Worm (Caenorhabditis elegans): Measurements from ENCODE around the gene C14H10.3.

DNA sequence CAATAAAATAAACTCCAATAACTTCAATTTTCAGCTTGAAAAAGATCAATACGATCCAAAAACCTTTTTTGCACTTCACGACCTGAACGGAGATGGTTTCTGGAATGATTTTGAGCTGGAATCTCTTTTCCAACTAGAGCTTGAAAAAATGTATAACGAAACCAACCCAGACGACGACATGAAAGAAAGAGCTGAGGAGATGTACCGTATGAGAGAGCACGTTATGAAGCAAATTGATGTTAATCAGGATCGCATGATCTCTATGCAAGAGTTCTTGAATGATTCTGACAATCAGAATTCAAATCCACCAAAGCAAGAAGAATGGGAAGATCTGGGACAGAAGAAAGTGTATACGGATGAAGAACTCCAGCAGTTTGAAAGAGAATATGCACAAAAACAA lies 28.7 kb downstream of the C14H10.3 start:
- TF ChIP-seq lin-35 (GFP tag; optimal IDR thresholded peaks at IDR 0.05) (no peak), jun-1 (tag; optimal IDR thresholded peaks at IDR 0.05) (no peak), lin-39 (tag; optimal IDR thresholded peaks at IDR 0.05) (no peak), C16A3.4 (tag; optimal IDR thresholded peaks at IDR 0.05) (no peak), ces-1 (GFP tag; optimal IDR thresholded peaks at IDR 0.05) (no peak), nhr-28 (tag; optimal IDR thresholded peaks at IDR 0.05) (no peak)
